Worm (Caenorhabditis elegans): ENCODE data around the gene nhr-9.

nhr-9 gene

DNA sequence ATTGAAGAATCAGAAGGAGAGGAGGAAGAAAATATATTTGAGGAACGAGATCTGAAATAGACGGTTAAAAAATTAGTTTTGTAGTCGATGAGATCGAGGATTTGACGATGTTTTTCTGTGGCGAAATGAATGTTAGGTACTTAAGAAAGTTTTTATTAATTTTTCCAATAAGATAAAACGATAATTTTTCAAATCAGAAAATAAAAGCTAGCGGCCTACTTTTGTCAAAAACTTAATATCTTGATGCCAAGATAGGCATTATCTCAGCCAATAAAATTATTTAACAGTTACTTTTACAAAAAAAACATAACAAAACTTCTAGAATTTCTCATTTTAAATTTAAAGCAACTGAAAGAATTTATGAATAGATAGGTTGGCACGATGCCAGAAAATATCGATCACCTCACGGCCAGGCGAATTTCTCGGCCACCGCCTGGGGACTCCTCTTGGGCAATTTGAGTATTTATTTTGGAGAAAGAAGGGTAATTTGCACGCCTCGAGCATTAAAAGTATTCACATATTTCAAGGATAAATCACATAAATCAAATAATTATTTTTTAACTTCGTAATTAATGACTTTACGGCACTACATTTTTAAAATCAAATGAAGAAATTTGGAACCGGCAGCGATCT lies 7.5 kb upstream of the nhr-9 start, which contains the start of gene fubl-2 (continued):
- TF ChIP-seq swsn-7 (tag; optimal IDR thresholded peaks at IDR 0.05) = peak; percentile 66
- peak; percentile 6 for TF ChIP-seq skn-1 (tag; optimal IDR thresholded peaks at IDR 0.05)
- no peak for TF ChIP-seq grh-1 (GFP tag; IDR thresholded peaks at IDR 0.05)
- TF ChIP-seq aha-1 (tag; optimal IDR thresholded peaks at IDR 0.05) = no peak
- no peak for TF ChIP-seq aly-2 (tag; optimal IDR thresholded peaks at IDR 0.05)
- TF ChIP-seq isw-1 (GFP tag; IDR thresholded peaks at IDR 0.05) = peak; percentile 46
- peak; percentile 54 for TF ChIP-seq fkh-4 (tag; optimal IDR thresholded peaks at IDR 0.05; ENCODE audit: borderline replicate concordance)
- no peak for TF ChIP-seq ceh-63 (GFP tag; optimal IDR thresholded peaks at IDR 0.05)
- TF ChIP-seq mdl-1 (tag; optimal IDR thresholded peaks at IDR 0.05) = no peak
- peak; percentile 20 for TF ChIP-seq nhr-77 (tag; optimal IDR thresholded peaks at IDR 0.05)
- no peak for TF ChIP-seq egl-27 (tag; optimal IDR thresholded peaks at IDR 0.05)
- TF ChIP-seq dsc-1 (tag; optimal IDR thresholded peaks at IDR 0.05) = peak; percentile 79
- TF ChIP-seq ceh-8 (GFP tag; optimal IDR thresholded peaks at IDR 0.05) = no peak
- peak; percentile 72 for TF ChIP-seq nhr-90 (tag; optimal IDR thresholded peaks at IDR 0.05; ENCODE audit: poor library complexity)
- peak; percentile 19 for TF ChIP-seq fos-1 (tag; optimal IDR thresholded peaks at IDR 0.05)
- TF ChIP-seq ama-1 (optimal IDR thresholded peaks at IDR 0.05) = no peak
- peak; percentile 51 for TF ChIP-seq vab-15 (tag; optimal IDR thresholded peaks at IDR 0.05)
- no peak for TF ChIP-seq nhr-12 (tag; optimal IDR thresholded peaks at IDR 0.05)
- TF ChIP-seq pax-3 (tag; optimal IDR thresholded peaks at IDR 0.05) = peak; percentile 62
- no peak for TF ChIP-seq mef-2 (tag; optimal IDR thresholded peaks at IDR 0.05)
- peak; percentile 53 to 71 (median 54) for TF ChIP-seq dpl-1 (GFP tag; optimal IDR thresholded peaks at IDR 0.05)
- TF ChIP-seq lin-15B (tag; optimal IDR thresholded peaks at IDR 0.05) = peak; percentile 66
- TF ChIP-seq fkh-8 (tag; optimal IDR thresholded peaks at IDR 0.05) = peak; percentile 65
- no peak for TF ChIP-seq zag-1 (tag; optimal IDR thresholded peaks at IDR 0.05)
- TF ChIP-seq C04F5.9 (tag; optimal IDR thresholded peaks at IDR 0.05) = peak; percentile 45
- peak in 1 of 2 experiments; percentile 68 for TF ChIP-seq ztf-11 (tag; optimal IDR thresholded peaks at IDR 0.05)
- no peak for TF ChIP-seq ceh-88 (GFP tag; IDR thresholded peaks at IDR 0.05)
- no peak; the same call in 1 of the 2 replicates for TF ChIP-seq unc-98 (GFP tag; IDR thresholded peaks at IDR 0.05)
- TF ChIP-seq hlh-4 (tag; optimal IDR thresholded peaks at IDR 0.05) = no peak
- TF ChIP-seq sup-37 (GFP tag; optimal IDR thresholded peaks at IDR 0.05) = no peak
- no peak for TF ChIP-seq ces-1 (GFP tag; optimal IDR thresholded peaks at IDR 0.05)
- TF ChIP-seq nhr-28 (tag; optimal IDR thresholded peaks at IDR 0.05) = no peak
- peak; percentile 51 for TF ChIP-seq irx-1 (tag; optimal IDR thresholded peaks at IDR 0.05)
- TF ChIP-seq hpl-2 (GFP tag; optimal IDR thresholded peaks at IDR 0.05) = no peak
- TF ChIP-seq nhr-11 (tag; optimal IDR thresholded peaks at IDR 0.05) = no peak
- TF ChIP-seq sox-4 (tag; optimal IDR thresholded peaks at IDR 0.05) = peak; percentile 67
- peak in 1 of 6 experiments; percentile 38 for TF ChIP-seq elt-3 (tag; optimal IDR thresholded peaks at IDR 0.05)
- peak; percentile 83 for TF ChIP-seq nhr-71 (tag; optimal IDR thresholded peaks at IDR 0.05)

DNA sequence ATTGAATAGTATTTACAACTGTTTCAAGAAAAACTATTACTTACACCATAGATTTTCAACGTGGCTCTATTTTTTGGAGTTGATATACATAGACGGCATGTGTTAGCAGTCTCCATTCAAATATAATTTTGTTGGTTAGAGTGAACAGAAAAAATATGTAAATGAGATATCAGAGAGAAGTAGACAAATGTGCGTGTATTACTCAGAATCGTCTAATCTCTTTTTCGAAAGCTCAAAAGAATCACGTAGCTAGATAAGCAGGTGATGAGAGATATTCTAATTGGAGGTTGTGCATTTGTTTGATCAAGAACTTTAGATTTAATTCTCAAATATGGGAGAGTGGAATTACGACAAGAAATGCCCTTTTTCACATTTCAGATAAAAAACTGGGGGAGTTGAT lies 4.7 kb upstream of the nhr-9 start, which contains the start of gene ZK418.10:
TSS of gene ZK418.10 (minus strand) at position 148 of the 400 bp plus-strand sequence.
- TF ChIP-seq nhr-20 (tag; optimal IDR thresholded peaks at IDR 0.05) = peak; percentile 24
- peak; percentile 65 for TF ChIP-seq nhr-71 (tag; optimal IDR thresholded peaks at IDR 0.05)
- TF ChIP-seq nhr-28 (tag; optimal IDR thresholded peaks at IDR 0.05) = no peak
- peak; percentile 91 for TF ChIP-seq fkh-8 (tag; optimal IDR thresholded peaks at IDR 0.05)
- TF ChIP-seq mef-2 (tag; optimal IDR thresholded peaks at IDR 0.05) = no peak
- no peak for TF ChIP-seq lin-15B (tag; optimal IDR thresholded peaks at IDR 0.05)
- peak; percentile 68 for TF ChIP-seq sox-4 (tag; optimal IDR thresholded peaks at IDR 0.05)
- TF ChIP-seq pax-3 (tag; optimal IDR thresholded peaks at IDR 0.05) = peak; percentile 45
- peak; percentile 67 for TF ChIP-seq nhr-47 (tag; optimal IDR thresholded peaks at IDR 0.05)
- TF ChIP-seq unc-62 (GFP tag; optimal IDR thresholded peaks at IDR 0.05) = no peak
- TF ChIP-seq nhr-11 (tag; optimal IDR thresholded peaks at IDR 0.05) = no peak
- peak; percentile 35 for TF ChIP-seq swsn-7 (tag; optimal IDR thresholded peaks at IDR 0.05)
- no peak for TF ChIP-seq nhr-84 (tag; optimal IDR thresholded peaks at IDR 0.05)
- no peak for TF ChIP-seq ceh-90 (tag; optimal IDR thresholded peaks at IDR 0.05)
- TF ChIP-seq unc-30 (tag; optimal IDR thresholded peaks at IDR 0.05) = no peak
- peak; percentile 97 for TF ChIP-seq dsc-1 (tag; optimal IDR thresholded peaks at IDR 0.05)
- TF ChIP-seq snpc-4 (tag; optimal IDR thresholded peaks at IDR 0.05) = no peak
- no peak for TF ChIP-seq xbp-1 (tag; optimal IDR thresholded peaks at IDR 0.05)
- peak in 1 of 2 experiments; percentile 21 for TF ChIP-seq lsy-2 (tag; optimal IDR thresholded peaks at IDR 0.05)
- TF ChIP-seq efl-1 (optimal IDR thresholded peaks at IDR 0.05) = no peak
- TF ChIP-seq efl-1 (GFP tag; optimal IDR thresholded peaks at IDR 0.05 in 1 of 2) = peak in 1 of 2 experiments; percentile 45
